Worm (Caenorhabditis elegans) whole organism, L1 larva: ENCODE results near the gene Y53F4B.27.

Experiments used
- ama-1 ChIP-seq: fragments of 150-350 bp; optimal IDR thresholded peaks from 2 replicates; lab custom pipeline; 2014
- ets-5 ChIP-seq: fragments of 200-800 bp; sonication (Bioruptor generic); IDR thresholded peaks from 2 replicates; pipeline ENCODE4 v1.3.6; 2022; ENCODE audit warnings: missing genetic modification characterization, missing compliant biosample characterization
- fkh-10 ChIP-seq: sonication (generic microtip); optimal IDR thresholded peaks from 2 replicates; lab custom pipeline; 2017; ENCODE audit warnings: missing biosample characterization, missing genetic modification reagents, missing genetic modification characterization
- mef-2 ChIP-seq: fragments of 150-350 bp; optimal IDR thresholded peaks from 2 replicates; lab custom pipeline; 2014; ENCODE audit warnings: missing biosample characterization, missing genetic modification characterization
- mep-1 ChIP-seq: fragments of 150-350 bp; optimal IDR thresholded peaks from 2 replicates; lab custom pipeline; 2014; ENCODE audit warnings: missing biosample characterization, missing genetic modification characterization
- nhr-76 ChIP-seq: sonication (generic microtip); optimal IDR thresholded peaks from 2 replicates; lab custom pipeline; 2017; ENCODE audit warnings: missing biosample characterization, missing genetic modification characterization
- nhr-85 ChIP-seq: sonication (generic microtip); peaks from one replicate; lab custom pipeline; 2016; ENCODE audit warnings: missing genetic modification characterization, inconsistent platforms, missing compliant biosample characterization
- pag-3 ChIP-seq: sonication (generic microtip); optimal IDR thresholded peaks from 2 replicates; lab custom pipeline; 2017; ENCODE audit warnings: missing genetic modification characterization, mild to moderate bottlenecking, missing compliant biosample characterization, antibody characterized with exemption, borderline replicate concordance; ENCODE audit not compliant: insufficient read depth
- skn-1 ChIP-seq: fragments of 150-350 bp; optimal IDR thresholded peaks from 2 replicates; lab custom pipeline; 2014; ENCODE audit warnings: missing biosample characterization, missing genetic modification characterization
- unc-98 ChIP-seq: fragments of 200-800 bp; sonication (Bioruptor generic); IDR thresholded peaks from 2 replicates; pipeline ENCODE4 v1.3.6; 2022; ENCODE audit warnings: missing genetic modification characterization, missing compliant biosample characterization
- zip-4 ChIP-seq: fragments of 200-800 bp; sonication (Bioruptor generic); optimal IDR thresholded peaks from 2 replicates; lab custom pipeline; 2018; ENCODE audit warnings: mild to moderate bottlenecking, missing genetic modification characterization, moderate library complexity, missing compliant biosample characterization
- ztf-11 ChIP-seq, 2 experiments: sonication (generic microtip); optimal IDR thresholded peaks; 2 replicates each; lab custom pipeline; 2016 to 2017; ENCODE audit warnings: missing genetic modification characterization in 2 of 2, missing biosample characterization in 1 of 2, missing compliant biosample characterization in 1 of 2

DNA sequence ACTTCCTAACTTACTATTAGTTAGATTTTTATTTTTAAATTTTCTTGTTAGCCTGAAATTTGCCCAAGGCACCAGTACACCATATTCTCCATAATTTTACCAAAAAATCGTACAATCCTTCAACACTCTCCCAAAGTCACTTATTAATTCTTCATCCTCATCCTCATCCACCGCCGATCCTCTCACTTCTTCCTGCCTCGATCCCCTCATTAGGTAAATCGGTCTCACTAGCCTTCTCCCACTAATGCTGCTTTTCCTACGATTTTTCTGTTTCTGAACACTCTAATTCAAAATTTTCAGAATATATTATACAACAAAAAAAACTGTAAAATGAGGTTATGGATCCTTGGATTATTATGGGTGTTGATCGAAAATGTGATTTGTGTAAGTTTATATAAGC is 9.8 kb upstream of the Y53F4B.27 start, which contains the start of gene Y53F4B.25:
- TF ChIP-seq fkh-10 (GFP tag; lab: Kevin White, UChicago) = no peak
- TF ChIP-seq ztf-11 (tag; optimal IDR thresholded peaks at IDR 0.05; lab: Kevin White, UChicago) = no peak
- no peak for TF ChIP-seq mep-1
- no peak for TF ChIP-seq nhr-76
- TF ChIP-seq zip-4 (GFP tag; lab: Kevin White, UChicago) = no peak
- no peak for TF ChIP-seq skn-1 (tag; lab: Kevin White, UChicago)
- no peak for TF ChIP-seq ets-5 (GFP tag; lab: Robert Waterston, UW)
- no peak for TF ChIP-seq pag-3 (tag; lab: Kevin White, UChicago)
- TF ChIP-seq nhr-85 = no peak
- TF ChIP-seq ama-1 (lab: Kevin White, UChicago) = no peak
- no peak for TF ChIP-seq mef-2
- TF ChIP-seq unc-98 (GFP tag; lab: Robert Waterston, UW) = no peak
